Worm (Caenorhabditis elegans): Measurements from ENCODE around the gene dpy-21.

ce11 chrV:17945460-17945859 is 3.5 kb downstream of the dpy-21 start:
- TF ChIP-seq him-1 (tag; optimal IDR thresholded peaks at IDR 0.05) (no peak), dao-5 (tag; optimal IDR thresholded peaks at IDR 0.05) (no peak)

Measured in whole organism, L4/young adult.